Worm (Caenorhabditis elegans): ENCODE data around the gene Y110A2AL.10.

DNA sequence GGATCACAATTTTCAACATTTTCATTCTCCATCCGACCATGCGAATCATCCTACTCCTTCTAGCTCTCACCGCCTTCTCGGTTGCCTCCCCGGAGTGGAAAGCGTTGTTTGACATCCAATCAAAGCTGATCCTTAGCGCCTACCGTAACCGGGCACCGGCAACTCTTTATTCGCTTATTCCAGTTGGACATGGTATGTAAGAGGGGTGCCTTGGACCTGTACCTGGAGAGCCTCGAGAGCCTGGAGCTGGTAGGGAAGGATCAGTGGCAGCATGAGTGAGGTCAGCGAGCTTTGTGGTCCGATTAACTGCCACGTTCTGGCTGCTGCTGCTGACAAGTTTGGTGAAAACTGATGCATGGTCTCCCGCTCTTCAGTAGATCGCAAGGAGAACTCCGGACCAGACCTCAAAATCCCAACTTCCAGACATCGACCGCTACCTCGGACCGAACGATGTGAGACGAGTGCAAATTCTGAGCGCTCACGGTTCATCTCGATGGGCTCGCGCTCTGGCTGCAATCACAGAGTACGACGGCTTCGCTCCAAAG, 43.8 kb downstream of the Y110A2AL.10 start, which contains the start of gene K12H6.8:
- TF ChIP-seq C06A6.2 (GFP tag; conservative IDR thresholded peaks at IDR 0.05) (no peak), B0035.1 (tag; optimal IDR thresholded peaks at IDR 0.05) (no peak), nhr-80 (tag; optimal IDR thresholded peaks at IDR 0.05) (no peak), pha-4 (tag; optimal IDR thresholded peaks at IDR 0.05) (no peak), mel-28 (tag; optimal IDR thresholded peaks at IDR 0.05; ENCODE audit: borderline replicate concordance) (no peak), ama-1 (optimal IDR thresholded peaks at IDR 0.05) (no peak), ama-1 (GFP tag; optimal IDR thresholded peaks at IDR 0.05) (no peak), F49E8.2 (tag; optimal IDR thresholded peaks at IDR 0.05; ENCODE audit: insufficient read depth) (no peak), Y56A3A.18 (GFP tag; IDR thresholded peaks at IDR 0.05) (no peak), madf-6 (GFP tag; IDR thresholded peaks at IDR 0.05) (no peak), B0261.1 (tag; optimal IDR thresholded peaks at IDR 0.05) (no peak)

Data from whole organism, young adult.